Worm (Caenorhabditis elegans) whole organism, dauer: ENCODE data around the gene srj-37.

Experiments used
- unc-62 ChIP-seq: sonication (generic microtip); optimal IDR thresholded peaks from 2 replicates; lab custom pipeline; 2017; ENCODE audit warnings: missing biosample characterization, missing genetic modification reagents, missing genetic modification characterization

srj-37 gene

DNA sequence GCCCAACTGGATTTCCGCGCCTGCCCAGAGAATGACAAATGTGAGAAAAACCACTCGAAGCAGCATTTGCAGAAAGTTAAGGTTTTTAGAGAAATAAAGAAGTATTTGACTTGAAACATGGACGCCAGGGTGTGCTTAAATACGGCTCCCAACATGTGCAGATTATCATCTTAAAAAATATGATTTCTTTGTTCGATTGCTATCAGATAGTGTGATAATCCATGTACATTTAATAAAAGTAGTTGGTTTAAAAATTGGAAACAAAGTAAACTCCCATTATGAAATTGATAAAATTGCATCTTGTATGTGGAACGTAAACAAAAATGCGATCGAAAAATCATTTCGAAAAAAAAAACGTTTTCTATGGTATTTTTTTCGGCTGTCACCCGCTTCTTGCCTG is 10.8 kb upstream of the srj-37 start, which contains the start of gene F48G7.8:
F48G7.8 (minus strand) TSS at position 101 of the 400 bp plus-strand sequence.
- no peak for TF ChIP-seq unc-62

- no peak for TF ChIP-seq unc-62
Measured at ce11 chrV:628527-628926, 9.9 kb upstream of the srj-37 start, which contains the start of gene F48G7.9. TSS of gene F48G7.9 (minus strand) at chrV:628627.

ce11 chrV:631832-632231 is 6.6 kb upstream of the srj-37 start:
- TF ChIP-seq unc-62 = no peak

ce11 chrV:634855-635254 is 3.6 kb upstream of the srj-37 start, which contains the start of gene F48G7.10:
TSS of gene F48G7.10 (minus strand) at chrV:634955.
- TF ChIP-seq unc-62 = no peak

ce11 chrV:635630-636029 is 2.8 kb upstream of the srj-37 start:
- no peak for TF ChIP-seq unc-62

DNA sequence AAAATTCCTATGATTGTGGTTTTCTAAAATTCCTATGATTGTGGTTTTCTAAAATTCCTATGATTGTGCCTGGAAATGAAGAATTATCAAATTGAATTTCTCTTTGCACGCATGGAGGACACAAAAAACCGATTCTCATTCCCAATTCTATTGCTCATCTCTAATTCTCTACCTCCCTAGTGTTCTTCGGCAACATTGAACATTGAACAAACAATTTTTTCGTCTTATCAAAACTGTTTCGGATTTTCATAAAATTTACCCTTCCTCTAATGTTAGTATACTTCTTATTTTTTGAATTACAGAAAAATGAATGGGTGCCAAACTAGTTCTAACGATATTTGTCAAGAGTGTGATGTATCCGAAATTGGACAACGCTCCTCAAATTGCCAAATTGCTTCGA is 2.1 kb upstream of the srj-37 start, which contains the start of gene pals-31:
pals-31 (plus strand) TSS at position 301 of the 400 bp plus-strand sequence.
- TF ChIP-seq unc-62 = no peak

ce11 chrV:642750-643149 is 4.3 kb downstream of the srj-37 start, which contains the start of gene nhr-190:
TSS of gene nhr-190 (minus strand) at chrV:642924.
- TF ChIP-seq unc-62 = no peak

- TF ChIP-seq unc-62 = no peak
Measured at ce11 chrV:646129-646528, 7.7 kb downstream of the srj-37 start, which contains the start of gene F48G7.12. TSS of gene F48G7.12 (minus strand) at chrV:646229.

ce11 chrV:646888-647287 is 8.5 kb downstream of the srj-37 start, which contains the start of gene ugt-42:
TSS of gene ugt-42 (plus strand) at chrV:647188.
- TF ChIP-seq unc-62 = no peak

DNA sequence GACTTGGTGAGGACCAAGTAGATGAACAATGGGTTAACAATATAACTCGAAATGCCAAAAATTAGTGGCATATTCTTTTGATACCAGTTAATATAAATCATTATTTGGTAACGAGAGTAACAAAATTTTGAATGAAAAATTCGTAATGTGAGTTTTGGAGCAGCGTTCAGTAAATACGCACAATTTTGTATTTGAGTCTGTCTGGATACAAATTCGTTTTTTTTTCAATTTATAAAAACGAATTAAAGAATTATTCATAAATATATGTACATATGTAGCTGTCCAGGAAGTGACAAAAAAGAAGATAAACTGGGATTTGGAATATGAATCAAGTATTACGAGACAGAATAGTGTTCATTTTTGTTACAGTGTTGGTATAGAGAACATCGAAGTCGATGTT is 14.5 kb downstream of the srj-37 start, which contains the start of gene srj-5:
srj-5 (minus strand) TSS at position 101 of the 400 bp plus-strand sequence.
- TF ChIP-seq unc-62 = no peak

DNA sequence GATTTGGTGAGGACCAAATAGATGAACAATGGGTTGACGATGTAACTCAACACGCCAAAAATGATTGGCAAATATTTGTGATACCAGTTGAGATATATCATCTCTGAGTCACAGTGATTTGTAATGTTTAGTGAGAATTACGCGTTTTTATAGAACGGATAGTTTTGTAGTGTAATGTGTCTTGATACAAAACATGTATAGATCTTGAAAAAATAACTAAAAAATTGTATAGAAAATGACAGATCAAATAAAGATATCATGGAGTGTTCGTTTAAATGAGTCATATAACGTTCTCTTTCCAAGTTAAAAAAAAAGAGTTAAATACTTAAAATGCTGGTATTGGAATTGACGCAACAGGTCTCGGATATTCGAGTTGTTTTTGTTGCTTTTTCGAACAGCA is 16.0 kb downstream of the srj-37 start, which contains the start of gene srj-6:
srj-6 (minus strand) TSS at position 101 of the 400 bp plus-strand sequence.
- TF ChIP-seq unc-62 = no peak

- TF ChIP-seq unc-62 = no peak
Measured at ce11 chrV:655823-656222, 17.4 kb downstream of the srj-37 start, which contains the start of gene srh-245. TSS of gene srh-245 (minus strand) at chrV:655923.

DNA sequence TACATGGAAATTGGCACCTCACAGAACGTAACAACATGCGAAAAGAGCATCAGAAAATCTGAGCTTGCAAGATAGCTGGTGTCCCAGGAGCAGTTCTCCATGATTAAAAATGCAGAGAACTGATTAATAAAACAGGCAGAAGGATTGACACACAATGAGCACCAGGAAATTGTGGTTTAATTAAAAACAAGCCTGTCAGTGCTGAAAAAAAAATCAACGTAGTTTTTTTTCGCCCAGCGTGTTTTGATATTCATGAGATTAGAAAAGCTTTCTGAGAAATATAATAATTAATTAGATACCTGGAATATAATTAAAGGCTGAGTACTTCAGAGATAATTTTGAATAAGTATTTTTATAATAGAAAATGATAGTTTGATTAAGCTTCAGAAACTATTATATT is 19.2 kb downstream of the srj-37 start, which contains the start of gene srh-246:
srh-246 (minus strand) TSS at position 101 of the 400 bp plus-strand sequence.
- TF ChIP-seq unc-62 = no peak

- no peak for TF ChIP-seq unc-62
Measured at ce11 chrV:660210-660609, 21.8 kb downstream of the srj-37 start, which contains the start of gene F31F4.17. TSS of gene F31F4.17 (minus strand) at chrV:660310.

- no peak for TF ChIP-seq unc-62
Measured at ce11 chrV:664337-664847, 26.0 kb downstream of the srj-37 start, which contains the start of the genes F31F4.11 and srh-266. TSS of gene F31F4.11 (minus strand) at chrV:664437. TSS of gene srh-266 (plus strand) at chrV:664797.

ce11 chrV:667459-667858 is 29.0 kb downstream of the srj-37 start, which contains the start of gene nhr-180:
TSS of gene nhr-180 (minus strand) at chrV:667510.
- TF ChIP-seq unc-62 = no peak

- no peak for TF ChIP-seq unc-62
Measured at ce11 chrV:671342-671741, 32.9 kb downstream of the srj-37 start, which contains the start of gene sru-24. TSS of gene sru-24 (minus strand) at chrV:671442.

ce11 chrV:674213-674612 is 35.8 kb downstream of the srj-37 start, which contains the start of gene sru-25:
TSS of gene sru-25 (minus strand) at chrV:674313.
- TF ChIP-seq unc-62 = no peak
